Worm (Caenorhabditis elegans) whole organism, L4 larva: ENCODE measurements around the gene fat-7.

ENCODE experiments used
- F10B5.3 ChIP-seq: sonication (generic microtip); optimal IDR thresholded peaks from 2 replicates; lab custom pipeline; 2016; ENCODE audit warnings: mild to moderate bottlenecking, missing genetic modification characterization, missing compliant biosample characterization
- ama-1 ChIP-seq: fragments of 150-350 bp; optimal IDR thresholded peaks from 2 replicates; lab custom pipeline; 2014; ENCODE audit warnings: inconsistent platforms, mixed read lengths
- arid-1 ChIP-seq: fragments of 200-800 bp; sonication (Bioruptor generic); conservative IDR thresholded peaks from 2 replicates; pipeline ENCODE4 v1.3.6; 2022; ENCODE audit warnings: missing genetic modification reagents, missing genetic modification characterization, missing compliant biosample characterization
- ceh-20 ChIP-seq: fragments of 200-800 bp; sonication (Bioruptor generic); IDR thresholded peaks from 2 replicates; pipeline ENCODE4 v1.3.6; 2022; ENCODE audit warnings: missing genetic modification reagents, missing genetic modification characterization, missing compliant biosample characterization
- hmg-1.1 ChIP-seq: fragments of 200-800 bp; sonication (Bioruptor generic); IDR thresholded peaks from 2 replicates; pipeline ENCODE4 v1.3.6; 2022; ENCODE audit warnings: missing genetic modification reagents, missing genetic modification characterization, missing compliant biosample characterization
- jun-1 ChIP-seq: fragments of 150-350 bp; optimal IDR thresholded peaks from 2 replicates; lab custom pipeline; 2014; ENCODE audit warnings: missing biosample characterization, missing genetic modification reagents, missing genetic modification characterization
- lin-13 ChIP-seq: fragments of 150-350 bp; optimal IDR thresholded peaks from 2 replicates; lab custom pipeline; 2014; ENCODE audit warnings: missing biosample characterization, missing genetic modification reagents, missing genetic modification characterization
- nhr-11 ChIP-seq: fragments of 150-350 bp; optimal IDR thresholded peaks from 2 replicates; lab custom pipeline; 2014; ENCODE audit warnings: missing biosample characterization, missing genetic modification characterization
- nhr-28 ChIP-seq: fragments of 150-350 bp; optimal IDR thresholded peaks from 2 replicates; lab custom pipeline; 2014; ENCODE audit warnings: missing biosample characterization, missing genetic modification characterization
- unc-39 ChIP-seq: sonication (generic microtip); optimal IDR thresholded peaks from 2 replicates; lab custom pipeline; 2017; ENCODE audit warnings: missing biosample characterization, missing genetic modification characterization
- zag-1 ChIP-seq: fragments of 150-350 bp; optimal IDR thresholded peaks from 2 replicates; lab custom pipeline; 2014; ENCODE audit warnings: missing biosample characterization, missing genetic modification characterization

ce11 chrV:7196037-7196436 is 43.1 kb upstream of the fat-7 start, which contains the start of gene attf-2:
- TF ChIP-seq unc-39 (no peak), ceh-20 (GFP tag; lab: Robert Waterston, UW) (no peak), F10B5.3 (tag; lab: Kevin White, UChicago) (no peak), nhr-28 (tag; lab: Kevin White, UChicago) (no peak), arid-1 (GFP tag; lab: Robert Waterston, UW) (no peak), nhr-11 (tag; lab: Kevin White, UChicago) (no peak), jun-1 (tag; lab: Kevin White, UChicago) (no peak), lin-13 (no peak), ama-1 (lab: Kevin White, UChicago) (no peak), zag-1 (tag; lab: Kevin White, UChicago) (no peak), hmg-1.1 (no peak)
